Fruit fly (Drosophila melanogaster): Measurements from ENCODE around the gene Or10a.

DNA sequence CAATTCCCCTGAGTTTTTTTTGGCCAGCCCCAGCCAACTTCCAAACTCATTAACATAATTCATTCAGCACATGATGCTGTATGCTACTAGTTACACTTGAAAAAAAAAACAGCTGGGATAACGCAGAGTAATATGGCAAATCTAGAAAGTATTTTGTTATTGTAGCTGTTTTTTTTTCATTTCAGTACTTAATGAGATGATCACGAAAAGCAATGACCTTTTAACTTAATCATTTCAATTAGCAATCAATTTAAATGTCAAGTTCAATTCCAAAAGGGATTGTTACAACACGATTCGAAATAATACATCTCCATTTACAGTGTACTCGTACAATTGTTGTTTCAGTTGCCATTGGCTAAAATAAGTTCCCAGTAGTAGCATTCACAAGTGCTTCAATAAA is 33.2 kb upstream of the Or10a start:
- TF ChIP-seq fkh (GFP tag; optimal IDR thresholded peaks at IDR 0.05): no peak
- no peak for TF ChIP-seq CG6163 (GFP tag; IDR thresholded peaks at IDR 0.05)
- no peak for TF ChIP-seq CG6854 (GFP tag; optimal IDR thresholded peaks at IDR 0.05)
- no peak for TF ChIP-seq Gug (GFP tag; IDR thresholded peaks at IDR 0.05)
- TF ChIP-seq esn (GFP tag; optimal IDR thresholded peaks at IDR 0.05): no peak
- TF ChIP-seq CG8632 (GFP tag; optimal IDR thresholded peaks at IDR 0.05): no peak
- no peak for TF ChIP-seq CG6276 (GFP tag; optimal IDR thresholded peaks at IDR 0.05)
- TF ChIP-seq Eip78C (GFP tag): peak; percentile 69

All from whole organism, prepupa.